Fruit fly (Drosophila melanogaster): Measurements from ENCODE around the gene CG13841.

The CG13841 gene

DNA sequence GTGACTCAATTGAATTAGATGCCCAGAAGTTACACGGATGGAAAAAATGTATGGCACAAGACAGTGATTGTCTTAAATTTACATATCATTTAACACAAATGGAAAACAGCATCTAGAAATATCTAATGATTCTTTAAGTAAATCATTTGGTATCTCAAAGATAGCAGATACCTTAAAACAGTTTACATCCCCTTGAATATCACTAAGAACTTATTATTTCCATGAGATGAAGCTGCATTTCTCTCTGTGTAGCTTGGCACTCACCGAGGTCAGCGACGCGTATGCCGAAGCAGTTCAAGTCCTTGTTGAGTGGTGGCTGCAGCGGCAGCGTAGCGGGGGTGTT is 47.9 kb downstream of the CG13841 start (continued):
- TF ChIP-seq CG43689 (GFP tag; IDR thresholded peaks at IDR 0.05) (no peak), CG10321 (GFP tag; IDR thresholded peaks at IDR 0.05) (no peak), CG9609 (GFP tag; optimal IDR thresholded peaks at IDR 0.05) (no peak), pnt (GFP tag; optimal IDR thresholded peaks at IDR 0.05) (peak; percentile 27), ems (GFP tag; optimal IDR thresholded peaks at IDR 0.05) (no peak), sug (tag; optimal IDR thresholded peaks at IDR 0.05) (no peak), Aef1 (GFP tag; IDR thresholded peaks at IDR 0.05) (no peak), CG7745 (tag; optimal IDR thresholded peaks at IDR 0.05) (no peak), Bdp1 (GFP tag; optimal IDR thresholded peaks at IDR 0.05) (no peak), nom (GFP tag; optimal IDR thresholded peaks at IDR 0.05) (no peak), inv (GFP tag; IDR thresholded peaks at IDR 0.05; ENCODE audit: partially characterized antibody) (no peak), Hr51 (GFP tag; optimal IDR thresholded peaks at IDR 0.05) (peak in 1 of 2 experiments; percentile 41), phol (tag; optimal IDR thresholded peaks at IDR 0.05) (peak; percentile 50), CG32532 (GFP tag; IDR thresholded peaks at IDR 0.05) (peak; percentile 10; the same call in 1 of the 2 replicates), lmd (GFP tag; IDR thresholded peaks at IDR 0.05) (peak; percentile 21; the same call in 1 of the 2 replicates), hth (optimal IDR thresholded peaks at IDR 0.05) (no peak), CG9215 (GFP tag; IDR thresholded peaks at IDR 0.05) (no peak), Optix (GFP tag; IDR thresholded peaks at IDR 0.05) (no peak), Hr39 (optimal IDR thresholded peaks at IDR 0.05) (no peak), fu2 (GFP tag; optimal IDR thresholded peaks at IDR 0.05) (no peak), zfh1 (GFP tag; IDR thresholded peaks at IDR 0.05) (no peak), onecut (GFP tag; IDR thresholded peaks at IDR 0.05) (no peak), sisA (GFP tag; IDR thresholded peaks at IDR 0.05) (peak; percentile 44; the same call in 1 of the 2 replicates), kay (GFP tag; optimal IDR thresholded peaks at IDR 0.05) (no peak), dysf (GFP tag; IDR thresholded peaks at IDR 0.05) (no peak; the same call in 2 of the 3 replicates), CG7271 (tag; optimal IDR thresholded peaks at IDR 0.05) (no peak), Spps (tag; optimal IDR thresholded peaks at IDR 0.05) (no peak), CG10959 (GFP tag; IDR thresholded peaks at IDR 0.05) (no peak), CG7963 (GFP tag; IDR thresholded peaks at IDR 0.05; ENCODE audit: partially characterized antibody) (no peak), MTF-1 (GFP tag; optimal IDR thresholded peaks at IDR 0.05; ENCODE audit: borderline replicate concordance) (no peak), CG3847 (GFP tag; IDR thresholded peaks at IDR 0.05) (0 out of 2 replicates have a peak, but pooled peaks have one; percentile 18), CG9876 (GFP tag; optimal IDR thresholded peaks at IDR 0.05) (no peak), jing (GFP tag; optimal IDR thresholded peaks at IDR 0.05) (no peak), org-1 (GFP tag; optimal IDR thresholded peaks at IDR 0.05) (peak; percentile 5), crol (GFP tag; IDR thresholded peaks at IDR 0.05) (no peak), CG11560 (tag; IDR thresholded peaks at IDR 0.05) (no peak), CG12104 (GFP tag; optimal IDR thresholded peaks at IDR 0.05) (no peak), bigmax (GFP tag; optimal IDR thresholded peaks at IDR 0.05) (no peak), Vsx1 (GFP tag; optimal IDR thresholded peaks at IDR 0.05) (no peak), CG10267 (tag; optimal IDR thresholded peaks at IDR 0.05) (peak; percentile 51), CG4730 (GFP tag; IDR thresholded peaks at IDR 0.05) (no peak), CG4404 (GFP tag; IDR thresholded peaks at IDR 0.05) (no peak), CG17568 (GFP tag; optimal IDR thresholded peaks at IDR 0.05) (no peak), ara (GFP tag; IDR thresholded peaks at IDR 0.05) (no peak), ac (GFP tag; optimal IDR thresholded peaks at IDR 0.05) (no peak), Doc2 (GFP tag; IDR thresholded peaks at IDR 0.05) (no peak), dm (GFP tag; optimal IDR thresholded peaks at IDR 0.05) (no peak), CG4328 (GFP tag; optimal IDR thresholded peaks at IDR 0.05) (no peak), CG15011 (GFP tag; optimal IDR thresholded peaks at IDR 0.05) (no peak), CG15269 (tag; optimal IDR thresholded peaks at IDR 0.05) (no peak), odd (GFP tag; optimal IDR thresholded peaks at IDR 0.05) (no peak), CkIIα-i1 (GFP tag; IDR thresholded peaks at IDR 0.05) (no peak), sim (GFP tag; IDR thresholded peaks at IDR 0.05) (no peak)
